Worm (Caenorhabditis elegans) whole organism, L3 larva: ENCODE measurements around the gene ent-3.

Source experiments
- R02D3.7 ChIP-seq: fragments of 150-350 bp; optimal IDR thresholded peaks from 2 replicates; lab custom pipeline; 2014; ENCODE audit warnings: missing biosample characterization, missing genetic modification characterization
- aly-2 ChIP-seq: fragments of 150-350 bp; optimal IDR thresholded peaks from 2 replicates; lab custom pipeline; 2014; ENCODE audit warnings: missing biosample characterization, missing genetic modification characterization
- ama-1 ChIP-seq: fragments of 150-350 bp; optimal IDR thresholded peaks from 2 replicates; lab custom pipeline; 2018
- ceh-16 ChIP-seq: sonication (generic microtip); optimal IDR thresholded peaks from 2 replicates; lab custom pipeline; 2017; ENCODE audit warnings: missing biosample characterization, missing genetic modification characterization
- ceh-28 ChIP-seq: fragments of 150-350 bp; optimal IDR thresholded peaks from 2 replicates; lab custom pipeline; 2014; ENCODE audit warnings: missing biosample characterization, missing genetic modification reagents, missing genetic modification characterization
- ceh-82 ChIP-seq: fragments of 150-350 bp; optimal IDR thresholded peaks from 2 replicates; lab custom pipeline; 2014; ENCODE audit warnings: missing biosample characterization, missing genetic modification characterization
- ceh-9 ChIP-seq: sonication (generic microtip); optimal IDR thresholded peaks from 2 replicates; lab custom pipeline; 2018; ENCODE audit warnings: missing biosample characterization, missing genetic modification characterization
- daf-12 ChIP-seq: fragments of 150-350 bp; optimal IDR thresholded peaks from 2 replicates; lab custom pipeline; 2014; ENCODE audit warnings: missing biosample characterization, missing genetic modification reagents, missing genetic modification characterization
- egl-27 ChIP-seq: sonication (generic microtip); optimal IDR thresholded peaks from 4 replicates; lab custom pipeline; 2017; ENCODE audit warnings: missing biosample characterization, missing genetic modification reagents, missing genetic modification characterization
- egl-5 ChIP-seq: fragments of 150-350 bp; optimal IDR thresholded peaks from 2 replicates; lab custom pipeline; 2017; ENCODE audit warnings: missing biosample characterization, missing genetic modification reagents, missing genetic modification characterization, inconsistent platforms
- elt-2 ChIP-seq: sonication (generic microtip); optimal IDR thresholded peaks from 2 replicates; lab custom pipeline; 2016; ENCODE audit warnings: missing genetic modification reagents, mild to moderate bottlenecking, missing genetic modification characterization, missing compliant biosample characterization
- elt-3 ChIP-seq, 3 experiments: fragments of 150-350 bp in 1 of 3; sonication (generic microtip) in 2 of 3; optimal IDR thresholded peaks; 2 replicates in 2 of 3; 4 replicates in 1 of 3; lab custom pipeline; 2014 to 2017; ENCODE audit warnings: missing biosample characterization in 3 of 3, missing genetic modification characterization in 3 of 3
- eor-1 ChIP-seq, 2 experiments: fragments of 150-350 bp; optimal IDR thresholded peaks; 2 replicates each; lab custom pipeline; 2014 to 2018; ENCODE audit warnings: missing biosample characterization in 2 of 2, missing genetic modification characterization in 2 of 2
- fkh-10 ChIP-seq: sonication (generic microtip); optimal IDR thresholded peaks from 2 replicates; lab custom pipeline; 2017; ENCODE audit warnings: missing biosample characterization, missing genetic modification reagents, missing genetic modification characterization
- fkh-2 ChIP-seq: fragments of 150-350 bp; optimal IDR thresholded peaks from 2 replicates; lab custom pipeline; 2014; ENCODE audit warnings: missing biosample characterization, missing genetic modification reagents, missing genetic modification characterization
- jun-1 ChIP-seq: fragments of 150-350 bp; optimal IDR thresholded peaks from 2 replicates; lab custom pipeline; 2014; ENCODE audit warnings: missing biosample characterization, missing genetic modification reagents, missing genetic modification characterization
- lin-15B ChIP-seq: fragments of 150-350 bp; optimal IDR thresholded peaks from 2 replicates; lab custom pipeline; 2014; ENCODE audit warnings: missing biosample characterization, missing genetic modification characterization
- lsy-12 ChIP-seq: sonication (generic microtip); optimal IDR thresholded peaks from 2 replicates; lab custom pipeline; 2016; ENCODE audit warnings: mild to moderate bottlenecking, missing genetic modification characterization, missing compliant biosample characterization
- mml-1 ChIP-seq: fragments of 150-350 bp; sonication (generic microtip); optimal IDR thresholded peaks from 3 replicates; lab custom pipeline; 2014; ENCODE audit warnings: missing biosample characterization, missing genetic modification characterization
- nfya-1 ChIP-seq: sonication (generic microtip); optimal IDR thresholded peaks from 2 replicates; lab custom pipeline; 2017; ENCODE audit warnings: missing genetic modification characterization, mild to moderate bottlenecking, missing compliant biosample characterization, antibody characterized with exemption, moderate library complexity; ENCODE audit not compliant: insufficient read depth
- nhr-11 ChIP-seq: fragments of 150-350 bp; optimal IDR thresholded peaks from 2 replicates; lab custom pipeline; 2014; ENCODE audit warnings: missing biosample characterization, missing genetic modification characterization
- nhr-12 ChIP-seq: fragments of 150-350 bp; optimal IDR thresholded peaks from 2 replicates; lab custom pipeline; 2014; ENCODE audit warnings: missing biosample characterization, missing genetic modification characterization
- nhr-23 ChIP-seq: fragments of 150-350 bp; optimal IDR thresholded peaks from 2 replicates; lab custom pipeline; 2014; ENCODE audit warnings: missing biosample characterization, missing genetic modification reagents, missing genetic modification characterization
- nhr-237 ChIP-seq: fragments of 150-350 bp; optimal IDR thresholded peaks from 2 replicates; lab custom pipeline; 2014; ENCODE audit warnings: missing biosample characterization, missing genetic modification characterization
- nhr-25 ChIP-seq: sonication (generic microtip); optimal IDR thresholded peaks from 2 replicates; lab custom pipeline; 2017; ENCODE audit warnings: missing biosample characterization, missing genetic modification characterization
- nhr-28 ChIP-seq: fragments of 150-350 bp; optimal IDR thresholded peaks from 2 replicates; lab custom pipeline; 2014; ENCODE audit warnings: missing biosample characterization, missing genetic modification characterization
- nhr-43 ChIP-seq: sonication (generic microtip); optimal IDR thresholded peaks from 2 replicates; lab custom pipeline; 2016; ENCODE audit warnings: mild to moderate bottlenecking, missing genetic modification characterization, missing compliant biosample characterization; ENCODE audit not compliant: poor library complexity, severe bottlenecking
- nhr-67 ChIP-seq: fragments of 150-350 bp; optimal IDR thresholded peaks from 2 replicates; lab custom pipeline; 2014; ENCODE audit warnings: missing biosample characterization, missing genetic modification characterization
- nhr-76 ChIP-seq: fragments of 150-350 bp; sonication (generic microtip); optimal IDR thresholded peaks from 5 replicates; lab custom pipeline; 2014; ENCODE audit warnings: missing biosample characterization, missing genetic modification characterization
- nhr-77 ChIP-seq: fragments of 150-350 bp; optimal IDR thresholded peaks from 2 replicates; lab custom pipeline; 2014; ENCODE audit warnings: missing biosample characterization, missing genetic modification characterization
- pqm-1 ChIP-seq: fragments of 150-350 bp; optimal IDR thresholded peaks from 2 replicates; lab custom pipeline; 2017; ENCODE audit warnings: missing biosample characterization, missing genetic modification characterization, inconsistent platforms
- sea-2 ChIP-seq: fragments of 150-350 bp; sonication (generic microtip); optimal IDR thresholded peaks from 4 replicates; lab custom pipeline; 2014; ENCODE audit warnings: missing biosample characterization, missing genetic modification reagents, missing genetic modification characterization
- skn-1 ChIP-seq: fragments of 150-350 bp; optimal IDR thresholded peaks from 2 replicates; lab custom pipeline; 2014; ENCODE audit warnings: missing biosample characterization, missing genetic modification characterization
- tbx-2 ChIP-seq: sonication (generic microtip); optimal IDR thresholded peaks from 2 replicates; lab custom pipeline; 2016; ENCODE audit warnings: mild to moderate bottlenecking, missing genetic modification characterization, missing compliant biosample characterization
- unc-39 ChIP-seq: sonication (generic microtip); optimal IDR thresholded peaks from 4 replicates; lab custom pipeline; 2017; ENCODE audit warnings: missing biosample characterization, missing genetic modification characterization
- unc-62 ChIP-seq: fragments of 150-350 bp; sonication (generic microtip); optimal IDR thresholded peaks from 4 replicates; lab custom pipeline; 2014; ENCODE audit warnings: missing biosample characterization, missing genetic modification reagents, missing genetic modification characterization

The ent-3 gene

ce11 chrV:14223141-14223540 is 12.7 kb downstream of the ent-3 start:
- TF ChIP-seq skn-1 (tag; lab: Kevin White, UChicago) (no peak), nhr-237 (tag; lab: Kevin White, UChicago) (no peak), ceh-9 (tag; lab: Kevin White, UChicago) (no peak), pqm-1 (no peak), lsy-12 (tag; lab: Kevin White, UChicago) (no peak), tbx-2 (no peak), R02D3.7 (no peak), aly-2 (no peak), ceh-82 (tag; lab: Kevin White, UChicago) (no peak), ceh-16 (tag; lab: Kevin White, UChicago) (no peak), unc-39 (tag; lab: Kevin White, UChicago) (no peak), elt-3 (tag; optimal IDR thresholded peaks at IDR 0.05; lab: Kevin White, UChicago) (no peak), nhr-67 (tag; lab: Kevin White, UChicago) (no peak), daf-12 (tag; lab: Kevin White, UChicago) (no peak), mml-1 (tag; lab: Kevin White, UChicago) (no peak), fkh-2 (tag; lab: Kevin White, UChicago) (no peak), nhr-25 (no peak), egl-5 (tag; lab: Kevin White, UChicago) (no peak), ceh-28 (tag; lab: Kevin White, UChicago) (no peak), nhr-76 (tag; lab: Kevin White, UChicago) (no peak)
- TF ChIP-seq, all 47 proteins: peak for 0

ce11 chrV:14215106-14215505 is 20.7 kb downstream of the ent-3 start, which contains the start of gene T16A9.5:
Gene T16A9.5, minus strand, starts transcription at chrV:14215206.
- no peak for TF ChIP-seq mml-1 (tag; lab: Kevin White, UChicago)
- TF ChIP-seq nhr-67 (tag; lab: Kevin White, UChicago): no peak
- no peak for TF ChIP-seq fkh-2 (tag; lab: Kevin White, UChicago)
- no peak for TF ChIP-seq nhr-12 (tag; lab: Kevin White, UChicago)
- TF ChIP-seq nhr-43 (tag; lab: Kevin White, UChicago): no peak
- TF ChIP-seq egl-5 (tag; lab: Kevin White, UChicago): no peak
- no peak for TF ChIP-seq ama-1 (lab: Kevin White, UChicago)
- TF ChIP-seq ceh-82 (tag; lab: Kevin White, UChicago): no peak
- TF ChIP-seq nhr-237 (tag; lab: Kevin White, UChicago): no peak
- no peak for TF ChIP-seq fkh-10 (GFP tag; lab: Kevin White, UChicago)
- no peak for TF ChIP-seq ceh-9 (tag; lab: Kevin White, UChicago)
- no peak for TF ChIP-seq jun-1 (tag; lab: Kevin White, UChicago)
- TF ChIP-seq eor-1 (tag; optimal IDR thresholded peaks at IDR 0.05; lab: Kevin White, UChicago): no peak
- TF ChIP-seq nfya-1 (tag; lab: Kevin White, UChicago): no peak
- TF ChIP-seq, all 47 proteins: peak for 0

DNA sequence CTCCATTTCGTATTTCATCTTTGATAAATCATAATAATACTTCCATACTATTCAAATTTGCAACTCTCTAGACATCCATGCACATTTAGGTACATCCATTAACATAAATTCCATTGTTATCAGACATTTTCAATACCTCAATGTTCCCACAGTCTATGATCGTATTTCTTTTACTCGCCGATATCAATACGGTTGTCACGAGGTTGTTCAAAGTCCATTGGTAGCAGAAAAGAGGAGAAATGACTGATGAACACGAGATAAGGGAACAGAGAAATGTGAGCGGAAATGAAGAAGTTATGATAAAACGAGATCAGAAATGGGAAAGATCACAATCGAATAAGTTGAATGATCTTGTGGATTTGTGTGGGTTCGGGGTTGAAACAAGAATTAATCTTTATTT is 23.0 kb downstream of the ent-3 start:
- TF ChIP-seq nhr-77 (tag; lab: Kevin White, UChicago) (no peak), elt-3 (tag; optimal IDR thresholded peaks at IDR 0.05; lab: Kevin White, UChicago) (peak in 1 of 3 experiments; percentile 17), nhr-11 (tag; lab: Kevin White, UChicago) (no peak), pqm-1 (peak; percentile 77), nhr-25 (peak; percentile 11), unc-62 (GFP tag; lab: Kevin White, UChicago) (no peak), elt-2 (tag; lab: Kevin White, UChicago) (peak; percentile 88), lsy-12 (tag; lab: Kevin White, UChicago) (no peak), nhr-67 (tag; lab: Kevin White, UChicago) (no peak), nhr-23 (tag; lab: Kevin White, UChicago) (no peak), jun-1 (tag; lab: Kevin White, UChicago) (peak; percentile 52), egl-27 (tag; lab: Kevin White, UChicago) (no peak), nhr-43 (tag; lab: Kevin White, UChicago) (peak; percentile 15), R02D3.7 (no peak)

DNA sequence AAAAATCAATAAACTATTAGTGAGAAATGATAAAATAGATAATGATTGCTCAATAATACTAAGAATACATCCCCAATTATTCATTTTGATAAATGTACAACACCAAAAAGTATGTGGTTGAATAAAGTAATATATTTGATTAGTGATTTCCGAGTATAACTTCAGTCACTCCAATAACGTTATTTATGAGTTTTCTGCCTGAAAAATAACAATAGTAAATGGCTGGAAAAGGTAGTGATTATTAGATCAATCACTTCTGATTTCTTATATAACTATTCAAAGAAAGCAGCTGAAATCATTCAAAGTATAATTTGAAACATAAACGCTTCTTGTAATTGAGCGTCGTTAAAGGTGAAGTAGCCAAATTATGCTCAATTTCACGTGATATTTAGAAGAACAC is 25.1 kb downstream of the ent-3 start, which contains the start of gene str-230:
TSS of gene str-230 (minus strand) at position 101 of the 400 bp plus-strand sequence.
- TF ChIP-seq nhr-28 (tag; lab: Kevin White, UChicago): no peak
- TF ChIP-seq fkh-10 (GFP tag; lab: Kevin White, UChicago): no peak
- TF ChIP-seq lin-15B (tag; lab: Kevin White, UChicago): no peak
- TF ChIP-seq elt-3 (tag; optimal IDR thresholded peaks at IDR 0.05; lab: Kevin White, UChicago): no peak
- TF ChIP-seq sea-2 (GFP tag; lab: Kevin White, UChicago): no peak
- no peak for TF ChIP-seq ceh-28 (tag; lab: Kevin White, UChicago)
- no peak for TF ChIP-seq tbx-2
- TF ChIP-seq, all 47 proteins: peak for 0
